Worm (Caenorhabditis elegans): ENCODE results near the gene E04F6.6.
A peak's percentile ranks its signal among the peaks of the same experiment; 100 is the strongest.

The E04F6.6 gene

DNA sequence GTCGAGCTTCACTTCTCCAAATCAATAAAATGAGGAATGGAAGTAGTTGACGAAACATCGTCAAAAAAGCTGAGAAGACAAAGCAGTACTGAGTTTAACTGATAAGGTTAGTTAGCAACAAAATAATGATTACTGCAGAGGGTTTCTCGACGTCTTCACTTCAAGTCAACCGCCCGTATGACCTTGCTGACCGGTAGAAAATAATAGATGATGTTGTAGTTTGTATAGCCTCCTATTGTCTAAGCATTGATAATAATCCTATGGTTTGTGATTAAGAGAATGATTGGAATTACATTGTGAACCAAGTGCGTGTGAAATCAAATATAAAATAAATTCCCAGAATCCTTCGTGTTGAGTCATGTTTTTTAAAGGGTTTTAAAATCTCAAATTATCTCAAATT, at the start of gene E04F6.6:
TSS of gene E04F6.6 (minus strand) at position 258 of the 400 bp plus-strand sequence.
- TF ChIP-seq aly-2 (tag; optimal IDR thresholded peaks at IDR 0.05): no peak
- TF ChIP-seq aha-1 (tag): peak; percentile 30
- peak; percentile 87 for TF ChIP-seq nhr-28 (tag; optimal IDR thresholded peaks at IDR 0.05)
- no peak for TF ChIP-seq nhr-11 (tag; optimal IDR thresholded peaks at IDR 0.05)

DNA sequence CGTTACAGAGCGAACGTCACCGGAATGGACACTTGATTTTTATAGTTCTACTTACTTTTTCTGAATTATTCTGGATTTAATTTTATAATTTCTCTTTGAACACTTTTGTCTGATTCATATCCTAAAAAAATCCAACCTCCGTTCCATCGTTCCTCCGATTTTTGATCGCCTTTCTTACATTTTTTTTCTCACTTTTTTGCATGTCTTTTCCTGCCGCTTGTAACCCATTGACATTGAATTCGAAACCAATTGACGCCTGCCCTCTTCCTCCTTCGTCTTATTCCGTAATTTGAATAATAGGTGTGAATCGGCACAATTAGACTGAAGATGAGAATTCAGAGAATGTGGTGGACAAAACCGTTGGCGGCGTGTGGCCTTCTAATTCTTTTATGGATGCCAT, 46.2 kb upstream of the E04F6.6 start, which contains the start of gene skpo-3:
TSS of gene skpo-3 (plus strand) at position 301 of the 400 bp plus-strand sequence.
- no peak for TF ChIP-seq attf-4 (tag; optimal IDR thresholded peaks at IDR 0.05)
- no peak for TF ChIP-seq Y75B8A.6 (GFP tag; IDR thresholded peaks at IDR 0.05)
- no peak for TF ChIP-seq vab-7 (GFP tag; IDR thresholded peaks at IDR 0.05)
- no peak for TF ChIP-seq fkh-10 (GFP tag; optimal IDR thresholded peaks at IDR 0.05)
- no peak for TF ChIP-seq nhr-25 (tag; optimal IDR thresholded peaks at IDR 0.05; ENCODE audit: borderline replicate concordance, insufficient read depth)
- TF ChIP-seq daf-16 (GFP tag; optimal IDR thresholded peaks at IDR 0.05): no peak
- TF ChIP-seq daf-16 (tag; optimal IDR thresholded peaks at IDR 0.05): no peak

DNA sequence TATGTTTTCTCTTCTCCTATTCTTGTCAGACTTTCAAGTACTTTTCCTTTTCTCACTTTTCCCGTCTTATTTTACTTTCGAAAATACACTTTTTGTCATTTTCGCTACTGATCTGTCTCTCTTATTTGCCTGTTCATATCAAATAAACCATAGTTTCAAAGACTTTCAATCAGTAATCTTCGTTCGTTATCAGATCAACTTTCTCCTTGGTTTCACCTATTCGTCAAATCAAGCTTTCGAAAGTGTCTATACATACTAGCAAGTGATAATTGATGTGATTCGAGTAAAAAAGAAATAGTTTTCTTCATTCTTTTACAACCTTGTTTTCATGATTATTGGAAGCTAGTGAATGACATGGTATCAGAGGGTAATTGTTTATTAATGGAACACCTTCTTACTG, 43.4 kb upstream of the E04F6.6 start:
- TF ChIP-seq fkh-10 (GFP tag; optimal IDR thresholded peaks at IDR 0.05): no peak
- TF ChIP-seq cey-2 (tag; optimal IDR thresholded peaks at IDR 0.05; ENCODE audit: borderline replicate concordance, insufficient read depth): no peak
- no peak for TF ChIP-seq zfp-2 (tag; optimal IDR thresholded peaks at IDR 0.05)
- TF ChIP-seq dmd-8 (GFP tag; IDR thresholded peaks at IDR 0.05): no peak
- no peak for TF ChIP-seq lsy-2 (tag; optimal IDR thresholded peaks at IDR 0.05)
- no peak for TF ChIP-seq snpc-4 (tag; optimal IDR thresholded peaks at IDR 0.05)
- TF ChIP-seq daf-16 (GFP tag; optimal IDR thresholded peaks at IDR 0.05): no peak
- no peak for TF ChIP-seq daf-16 (tag; optimal IDR thresholded peaks at IDR 0.05)
- no peak for TF ChIP-seq mdl-1 (tag; optimal IDR thresholded peaks at IDR 0.05)
- TF ChIP-seq ctbp-1 (GFP tag; IDR thresholded peaks at IDR 0.05): no peak
- no peak for TF ChIP-seq lin-29 (GFP tag; IDR thresholded peaks at IDR 0.05)
- no peak for TF ChIP-seq arid-1 (GFP tag; conservative IDR thresholded peaks at IDR 0.05)
- TF ChIP-seq mep-1 (tag; optimal IDR thresholded peaks at IDR 0.05): no peak
- TF ChIP-seq skn-1 (tag; optimal IDR thresholded peaks at IDR 0.05): no peak
- no peak for TF ChIP-seq egl-43 (GFP tag; IDR thresholded peaks at IDR 0.05)
- TF ChIP-seq F44E2.7 (GFP tag; IDR thresholded peaks at IDR 0.05): no peak
- TF ChIP-seq spr-1 (tag; optimal IDR thresholded peaks at IDR 0.05): no peak

DNA sequence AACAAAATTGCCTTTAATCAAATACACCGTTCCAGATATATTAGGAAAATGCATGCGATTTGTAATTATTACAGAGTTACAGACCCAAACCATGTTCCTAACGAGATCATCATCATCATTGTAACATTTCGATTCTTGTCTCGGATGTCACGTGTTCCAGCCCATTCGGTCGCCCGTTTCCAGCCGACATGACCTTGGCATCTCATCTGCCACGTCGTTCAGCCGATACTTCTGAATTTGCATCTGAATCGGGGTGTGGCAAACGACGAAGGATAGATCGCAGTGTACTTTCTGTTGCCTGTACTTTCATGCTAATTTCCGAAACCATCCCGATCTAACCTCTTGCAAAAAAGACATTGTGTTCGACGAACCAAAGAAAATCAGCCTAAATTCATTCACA, 40.3 kb upstream of the E04F6.6 start:
- TF ChIP-seq duxl-1 (tag; optimal IDR thresholded peaks at IDR 0.05; ENCODE audit: poor library complexity): no peak
- TF ChIP-seq unc-62 (GFP tag; optimal IDR thresholded peaks at IDR 0.05 in 1 of 2): peak in 1 of 2 experiments; percentile 68
- no peak for TF ChIP-seq unc-62 (tag; optimal IDR thresholded peaks at IDR 0.05)
- TF ChIP-seq ceh-20 (GFP tag; IDR thresholded peaks at IDR 0.05): no peak
- no peak for TF ChIP-seq arid-1 (GFP tag; conservative IDR thresholded peaks at IDR 0.05)
- no peak for TF ChIP-seq tag-97 (GFP tag; IDR thresholded peaks at IDR 0.05)
- TF ChIP-seq aha-1 (tag): peak; percentile 94
- no peak for TF ChIP-seq hmg-1.1 (GFP tag; IDR thresholded peaks at IDR 0.05)
- TF ChIP-seq zfp-2 (tag; optimal IDR thresholded peaks at IDR 0.05): no peak

DNA sequence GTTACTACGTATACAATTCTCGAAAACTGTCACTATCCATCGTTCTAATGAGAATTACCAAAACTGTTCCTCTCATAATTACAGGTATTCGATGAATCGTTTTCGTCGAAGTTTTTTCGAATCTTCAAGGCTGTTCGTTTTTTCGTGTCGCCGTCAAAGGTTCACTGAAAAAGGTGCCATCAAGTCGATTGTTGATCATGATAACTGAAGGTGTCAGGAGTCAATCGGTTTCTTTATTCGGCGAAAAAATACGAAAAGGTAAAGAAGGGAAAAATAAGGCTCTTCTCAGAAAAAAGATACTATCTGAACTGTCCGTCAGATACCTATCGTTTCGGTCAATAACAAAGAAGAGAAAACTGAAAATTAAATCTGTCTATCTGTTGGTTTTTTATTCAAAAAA, 39.4 kb upstream of the E04F6.6 start:
- TF ChIP-seq unc-62 (GFP tag; optimal IDR thresholded peaks at IDR 0.05 in 1 of 2) (peak in 1 of 2 experiments; percentile 63), unc-62 (tag; optimal IDR thresholded peaks at IDR 0.05) (no peak), mdl-1 (tag; optimal IDR thresholded peaks at IDR 0.05) (no peak), daf-19 (GFP tag; conservative IDR thresholded peaks at IDR 0.05) (no peak)

DNA sequence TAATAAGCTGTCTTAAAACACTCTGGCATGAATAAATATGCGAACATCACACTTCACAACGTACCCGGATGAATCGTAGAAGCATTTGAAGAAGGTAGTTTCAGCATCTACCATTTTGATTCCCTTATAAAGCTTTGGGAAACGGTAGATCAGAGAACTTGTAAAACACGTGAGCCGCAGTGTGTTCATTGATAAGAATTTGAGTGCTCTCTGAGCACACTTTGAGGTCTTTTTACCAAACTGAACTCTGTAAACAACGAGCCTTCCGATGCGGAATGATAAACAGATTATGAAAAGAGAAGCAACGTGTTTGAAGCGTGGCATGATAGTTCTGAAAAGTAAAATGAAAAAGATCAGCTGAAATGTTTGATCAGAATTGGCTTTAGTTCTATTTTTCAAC, 38.9 kb upstream of the E04F6.6 start, which contains the start of gene aqp-1:
TSS of gene aqp-1 (minus strand) at position 102 of the 400 bp plus-strand sequence.
- peak; percentile 81 for TF ChIP-seq hlh-11 (tag; optimal IDR thresholded peaks at IDR 0.05)
- TF ChIP-seq hif-1 (tag; optimal IDR thresholded peaks at IDR 0.05): no peak
- no peak for TF ChIP-seq arid-1 (GFP tag; conservative IDR thresholded peaks at IDR 0.05)
- TF ChIP-seq nhr-28 (tag; optimal IDR thresholded peaks at IDR 0.05): peak; percentile 57
- TF ChIP-seq snpc-1.2 (GFP tag; IDR thresholded peaks at IDR 0.05): no peak
- TF ChIP-seq tra-1 (GFP tag; IDR thresholded peaks at IDR 0.05): peak; percentile 52; the same call in 1 of the 2 replicates
- TF ChIP-seq nhr-237 (tag; optimal IDR thresholded peaks at IDR 0.05): no peak
- no peak for TF ChIP-seq egl-27 (tag; optimal IDR thresholded peaks at IDR 0.05)
- TF ChIP-seq mdl-1 (tag; optimal IDR thresholded peaks at IDR 0.05): peak in 1 of 2 experiments; percentile 34
- peak; percentile 74 for TF ChIP-seq dve-1 (tag; optimal IDR thresholded peaks at IDR 0.05; ENCODE audit: insufficient read depth)
- TF ChIP-seq ctbp-1 (GFP tag; IDR thresholded peaks at IDR 0.05): no peak
- TF ChIP-seq saeg-2 (GFP tag; IDR thresholded peaks at IDR 0.05): no peak
- TF ChIP-seq mxl-3 (GFP tag; optimal IDR thresholded peaks at IDR 0.05): peak; percentile 52
- TF ChIP-seq nhr-102 (tag; optimal IDR thresholded peaks at IDR 0.05): no peak

All from whole organism, L4 larva.